Worm (Caenorhabditis elegans): ENCODE results near the gene T22F7.1.

DNA sequence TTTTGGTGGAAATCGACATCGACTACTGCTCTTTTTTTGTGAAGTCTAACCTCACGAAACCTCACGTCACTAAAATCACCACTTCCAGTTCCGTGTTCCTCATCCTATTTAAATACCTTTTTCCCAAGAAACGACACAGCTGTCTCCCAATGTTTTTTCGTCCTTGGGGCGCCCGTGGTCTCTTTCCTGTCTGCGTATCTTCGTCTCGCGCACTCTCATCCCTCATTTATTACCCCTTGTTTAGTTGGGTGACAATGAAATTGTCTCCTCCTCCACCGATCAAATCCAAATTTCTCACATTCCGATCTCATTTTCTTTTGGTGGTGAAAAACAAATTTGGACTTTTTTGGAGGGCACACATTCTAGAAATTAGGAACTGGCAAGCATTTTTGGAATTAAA is 22.9 kb downstream of the T22F7.1 start:
- no peak for TF ChIP-seq lin-15B (tag; optimal IDR thresholded peaks at IDR 0.05)
- TF ChIP-seq aha-1 (tag; optimal IDR thresholded peaks at IDR 0.05), result no peak
- no peak for TF ChIP-seq dpl-1 (GFP tag; optimal IDR thresholded peaks at IDR 0.05)
- TF ChIP-seq pqm-1 (tag; optimal IDR thresholded peaks at IDR 0.05), result no peak
- no peak for TF ChIP-seq fos-1 (tag; optimal IDR thresholded peaks at IDR 0.05)
- no peak for TF ChIP-seq nhr-76 (tag; optimal IDR thresholded peaks at IDR 0.05)
- TF ChIP-seq ceh-88 (GFP tag; IDR thresholded peaks at IDR 0.05), result no peak
- TF ChIP-seq egl-27 (tag; optimal IDR thresholded peaks at IDR 0.05), result no peak
- TF ChIP-seq ztf-4 (tag; optimal IDR thresholded peaks at IDR 0.05), result no peak
